Worm (Caenorhabditis elegans) whole organism, midembryonic: ENCODE data around the gene ZK666.1.

ENCODE experiments used
- T22C8.4 ChIP-seq: fragments of 200-800 bp; sonication (Bioruptor generic); IDR thresholded peaks from 2 replicates; pipeline ENCODE4 v1.3.6; 2022; ENCODE audit warnings: missing genetic modification characterization, missing compliant biosample characterization
- cog-1 ChIP-seq: sonication (generic microtip); optimal IDR thresholded peaks from 2 replicates; lab custom pipeline; 2016; ENCODE audit warnings: missing genetic modification characterization, missing compliant biosample characterization
- flt-1 ChIP-seq: fragments of 200-800 bp; sonication (Bioruptor generic); IDR thresholded peaks from 2 replicates; pipeline ENCODE4 v1.3.6; 2022; ENCODE audit warnings: missing genetic modification characterization, missing compliant biosample characterization
- klf-2 ChIP-seq: fragments of 200-800 bp; sonication (Bioruptor generic); conservative IDR thresholded peaks from 2 replicates; pipeline ENCODE4 v1.3.6; 2022; ENCODE audit warnings: missing genetic modification reagents, missing genetic modification characterization, missing compliant biosample characterization
- med-1 ChIP-seq: sonication (generic microtip); optimal IDR thresholded peaks from 2 replicates; lab custom pipeline; 2017; ENCODE audit warnings: missing genetic modification characterization, mild to moderate bottlenecking, missing compliant biosample characterization, antibody characterized with exemption, missing genetic modification reagents; ENCODE audit not compliant: insufficient read depth
- ref-1 ChIP-seq: fragments of 200-800 bp; sonication (Bioruptor generic); conservative IDR thresholded peaks from 2 replicates; pipeline ENCODE4 v1.3.6; 2022; ENCODE audit warnings: missing genetic modification reagents, missing genetic modification characterization, missing compliant biosample characterization
- tab-1 ChIP-seq: fragments of 200-800 bp; sonication (Bioruptor generic); IDR thresholded peaks from 2 replicates; pipeline ENCODE4 v1.3.6; 2022; ENCODE audit warnings: missing genetic modification characterization, missing compliant biosample characterization
- ztf-23 ChIP-seq: fragments of 200-800 bp; sonication (Bioruptor generic); IDR thresholded peaks from 2 replicates; pipeline ENCODE4 v1.3.6; 2022; ENCODE audit warnings: missing genetic modification reagents, missing genetic modification characterization, missing compliant biosample characterization
- ztf-29 ChIP-seq: fragments of 200-800 bp; sonication (Bioruptor generic); IDR thresholded peaks from 2 replicates; pipeline ENCODE4 v1.3.6; 2022; ENCODE audit warnings: missing genetic modification reagents, missing genetic modification characterization, missing compliant biosample characterization

DNA sequence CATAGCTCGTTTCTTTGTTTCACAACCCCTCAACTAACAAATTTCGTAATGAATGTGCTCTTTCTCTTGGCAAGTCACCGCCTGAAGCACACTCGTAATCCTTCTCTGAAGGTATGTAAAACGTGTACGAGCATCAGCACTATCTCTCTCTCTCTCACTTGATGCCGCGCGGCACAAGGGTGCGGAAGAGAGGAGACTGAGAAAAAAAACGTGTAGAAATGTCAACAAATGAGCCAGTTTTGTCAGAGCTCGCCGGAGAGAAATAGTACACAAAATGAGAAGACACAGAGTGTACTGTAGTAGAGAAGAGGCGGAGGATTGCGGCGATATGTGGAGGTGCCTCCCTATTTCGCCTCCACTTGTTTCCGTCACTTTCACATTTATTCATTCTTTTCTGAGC lies 39.1 kb upstream of the ZK666.1 start, which contains the start of gene F59B10.3:
- TF ChIP-seq ztf-23 (GFP tag; lab: Robert Waterston, UW) = no peak
- TF ChIP-seq flt-1 (GFP tag; lab: Robert Waterston, UW) = no peak
- TF ChIP-seq T22C8.4 (GFP tag; lab: Robert Waterston, UW) = no peak
- TF ChIP-seq klf-2 (GFP tag; lab: Robert Waterston, UW) = no peak
- no peak for TF ChIP-seq ztf-29
- TF ChIP-seq cog-1 = no peak
- TF ChIP-seq ref-1 (GFP tag; lab: Robert Waterston, UW) = no peak
- TF ChIP-seq med-1 (GFP tag; lab: Kevin White, UChicago) = no peak
- no peak for TF ChIP-seq tab-1 (GFP tag; lab: Robert Waterston, UW)
